Fruit fly (Drosophila melanogaster) whole organism, embryonic: ENCODE data around the gene piwi.

Experiments
- Atf3 ChIP-seq: fragments of 200-800 bp; sonication (Bioruptor generic); optimal IDR thresholded peaks from 3 replicates; lab custom pipeline; 2016; ENCODE audit warnings: missing biosample characterization, missing genetic modification characterization
- Atf6 ChIP-seq: fragments of 200-800 bp; sonication (Bioruptor generic); IDR thresholded peaks from 2 replicates; pipeline ENCODE4 v1.3.6; 2022; ENCODE audit warnings: missing biosample characterization, missing genetic modification characterization
- BEAF-32 ChIP-seq: fragments of 200-800 bp; sonication (Bioruptor generic); optimal IDR thresholded peaks from 3 replicates; lab custom pipeline; 2017; ENCODE audit warnings: missing biosample characterization, missing genetic modification characterization, mild to moderate bottlenecking, moderate library complexity, missing genetic modification reagents
- CG10147 ChIP-seq: fragments of 200-800 bp; sonication (Bioruptor generic); optimal IDR thresholded peaks from 2 replicates; lab custom pipeline; 2019; ENCODE audit warnings: missing biosample characterization, mild to moderate bottlenecking, missing genetic modification characterization, moderate library complexity
- CG10366 ChIP-seq: fragments of 200-800 bp; sonication (Bioruptor generic); IDR thresholded peaks from 2 replicates; pipeline ENCODE4 v1.3.6; 2022; ENCODE audit warnings: missing biosample characterization, missing genetic modification characterization
- CG10565 ChIP-seq: fragments of 200-800 bp; sonication (Bioruptor generic); optimal IDR thresholded peaks from 3 replicates; lab custom pipeline; 2016; ENCODE audit warnings: missing biosample characterization, mild to moderate bottlenecking, missing genetic modification characterization
- CG13123 ChIP-seq: fragments of 200-800 bp; sonication (Bioruptor generic); optimal IDR thresholded peaks from 2 replicates; lab custom pipeline; 2016; ENCODE audit warnings: missing biosample characterization, missing genetic modification characterization
- CG13775 ChIP-seq: fragments of 200-800 bp; sonication (Bioruptor generic); optimal IDR thresholded peaks from 3 replicates; lab custom pipeline; 2017; ENCODE audit warnings: missing biosample characterization, mild to moderate bottlenecking, missing genetic modification characterization
- CG16813 ChIP-seq: fragments of 200-800 bp; sonication (Bioruptor generic); IDR thresholded peaks from 3 replicates; pipeline ENCODE4 v1.3.6; 2022; ENCODE audit warnings: missing biosample characterization, missing genetic modification characterization; ENCODE audit not compliant: partially characterized antibody
- CG2129 ChIP-seq: fragments of 200-800 bp; sonication (Bioruptor generic); IDR thresholded peaks from 2 replicates; pipeline ENCODE4 v1.3.6; 2022; ENCODE audit warnings: missing biosample characterization, missing genetic modification characterization; ENCODE audit not compliant: partially characterized antibody
- CG30431 ChIP-seq: fragments of 200-800 bp; sonication (Bioruptor generic); optimal IDR thresholded peaks from 2 replicates; lab custom pipeline; 2017; ENCODE audit warnings: missing biosample characterization, missing genetic modification characterization
- CG31388 ChIP-seq: fragments of 200-800 bp; sonication (Bioruptor generic); optimal IDR thresholded peaks from 2 replicates; lab custom pipeline; 2016; ENCODE audit warnings: missing biosample characterization, missing genetic modification characterization
- CG3838 ChIP-seq: fragments of 200-800 bp; sonication (Bioruptor generic); optimal IDR thresholded peaks from 3 replicates; lab custom pipeline; 2016; ENCODE audit warnings: missing biosample characterization, missing genetic modification characterization
- CG6254 ChIP-seq: fragments of 200-800 bp; sonication (Bioruptor generic); optimal IDR thresholded peaks from 3 replicates; lab custom pipeline; 2017; ENCODE audit warnings: mild to moderate bottlenecking, missing biosample characterization, missing genetic modification reagents, missing genetic modification characterization
- CG8290 ChIP-seq, 3 experiments: fragments of 200-800 bp; sonication (Bioruptor generic); optimal IDR thresholded peaks; 2 replicates each; lab custom pipeline; 2016 to 2019; ENCODE audit warnings: missing biosample characterization in 3 of 3, missing genetic modification characterization in 3 of 3, mild to moderate bottlenecking in 2 of 3, moderate library complexity in 1 of 3
- CG8765 ChIP-seq: fragments of 200-800 bp; sonication (Bioruptor generic); IDR thresholded peaks from 2 replicates; pipeline ENCODE4 v1.3.6; 2022; ENCODE audit warnings: missing biosample characterization, missing genetic modification characterization
- CoRest ChIP-seq: fragments of 200-800 bp; sonication (Bioruptor generic); optimal IDR thresholded peaks from 3 replicates; lab custom pipeline; 2018; ENCODE audit warnings: missing biosample characterization, mild to moderate bottlenecking, missing genetic modification characterization, moderate library complexity
- Dfd ChIP-seq, 2 experiments: fragments of >200 bp; optimal IDR thresholded peaks; 2 replicates each; lab custom pipeline; 2017; ENCODE audit warnings: missing biosample characterization in 2 of 2, missing genetic modification characterization in 2 of 2
- Doc2 ChIP-seq: fragments of 200-800 bp; sonication (Bioruptor generic); IDR thresholded peaks from 2 replicates; pipeline ENCODE4 v1.3.6; 2022; ENCODE audit warnings: missing biosample characterization, missing genetic modification characterization
- Ets65A ChIP-seq: fragments of 200-800 bp; sonication (Bioruptor generic); peaks from one replicate; lab custom pipeline; 2016; ENCODE audit warnings: missing biosample characterization, missing genetic modification characterization
- Gsc ChIP-seq: fragments of 200-800 bp; sonication (Bioruptor generic); IDR thresholded peaks from 2 replicates; pipeline ENCODE4 v1.3.6; 2022; ENCODE audit warnings: missing biosample characterization, missing genetic modification characterization
- MESR4 ChIP-seq: fragments of 200-800 bp; sonication (Bioruptor generic); optimal IDR thresholded peaks from 2 replicates; lab custom pipeline; 2018; ENCODE audit warnings: missing biosample characterization, mild to moderate bottlenecking, missing genetic modification characterization, moderate library complexity
- Max ChIP-seq: fragments of 200-800 bp; sonication (Bioruptor generic); optimal IDR thresholded peaks from 2 replicates; lab custom pipeline; 2016; ENCODE audit warnings: missing biosample characterization, mild to moderate bottlenecking, missing genetic modification characterization
- NC2α ChIP-seq: fragments of 200-800 bp; sonication (Bioruptor generic); optimal IDR thresholded peaks from 2 replicates; lab custom pipeline; 2016; ENCODE audit warnings: missing biosample characterization, missing genetic modification characterization
- Nf-YC ChIP-seq: fragments of 200-800 bp; optimal IDR thresholded peaks from 3 replicates; lab custom pipeline; 2019; ENCODE audit warnings: missing biosample characterization, mild to moderate bottlenecking, missing genetic modification characterization, moderate library complexity
- PHDP ChIP-seq: fragments of 200-800 bp; sonication (Bioruptor generic); optimal IDR thresholded peaks from 3 replicates; lab custom pipeline; 2018; ENCODE audit warnings: missing biosample characterization, mild to moderate bottlenecking, missing genetic modification characterization, moderate library complexity
- Pdp1 ChIP-seq, 2 experiments: fragments of 200-800 bp; sonication (Bioruptor generic); optimal IDR thresholded peaks; 3 replicates each; lab custom pipeline; 2016; ENCODE audit warnings: missing biosample characterization in 2 of 2, missing genetic modification characterization in 2 of 2, mild to moderate bottlenecking in 1 of 2, moderate library complexity in 1 of 2
- Spps ChIP-seq: fragments of 200-800 bp; sonication (Bioruptor generic); optimal IDR thresholded peaks from 2 replicates; lab custom pipeline; 2018; ENCODE audit warnings: missing biosample characterization, mild to moderate bottlenecking, missing genetic modification characterization
- Vsx1 ChIP-seq: fragments of 200-800 bp; sonication (Bioruptor generic); optimal IDR thresholded peaks from 2 replicates; lab custom pipeline; 2017; ENCODE audit warnings: missing biosample characterization, mild to moderate bottlenecking, missing genetic modification characterization, missing genetic modification reagents
- ab ChIP-seq: fragments of 200-800 bp; sonication (Bioruptor generic); optimal IDR thresholded peaks from 2 replicates; lab custom pipeline; 2016; ENCODE audit warnings: missing biosample characterization, missing genetic modification characterization
- aop ChIP-seq: fragments of 200-800 bp; sonication (Bioruptor generic); IDR thresholded peaks from 2 replicates; pipeline ENCODE4 v1.3.6; 2022; ENCODE audit warnings: missing biosample characterization, missing genetic modification characterization
- bigmax ChIP-seq: fragments of 200-800 bp; sonication (Bioruptor generic); optimal IDR thresholded peaks from 2 replicates; lab custom pipeline; 2018; ENCODE audit warnings: missing biosample characterization, mild to moderate bottlenecking, missing genetic modification characterization
- cas ChIP-seq: fragments of 200-800 bp; sonication (Bioruptor generic); IDR thresholded peaks from 2 replicates; pipeline ENCODE4 v1.3.6; 2022; ENCODE audit warnings: missing biosample characterization, missing genetic modification characterization
- emc ChIP-seq: fragments of 200-800 bp; sonication (Bioruptor generic); optimal IDR thresholded peaks from 2 replicates; lab custom pipeline; 2016; ENCODE audit warnings: missing biosample characterization, missing genetic modification characterization
- ems ChIP-seq: fragments of 200-800 bp; sonication (Bioruptor generic); optimal IDR thresholded peaks from 3 replicates; lab custom pipeline; 2016; ENCODE audit warnings: missing biosample characterization, missing genetic modification characterization
- eve ChIP-seq, 2 experiments: fragments of >200 bp; optimal IDR thresholded peaks; 2 replicates each; lab custom pipeline; 2017; ENCODE audit warnings: missing biosample characterization in 2 of 2, missing genetic modification characterization in 2 of 2
- gce ChIP-seq: fragments of 200-800 bp; sonication (Bioruptor generic); IDR thresholded peaks from 3 replicates; pipeline ENCODE4 v1.3.6; 2022; ENCODE audit warnings: missing biosample characterization, missing genetic modification characterization
- gem ChIP-seq: fragments of 200-800 bp; sonication (Bioruptor generic); optimal IDR thresholded peaks from 2 replicates; lab custom pipeline; 2019; ENCODE audit warnings: missing biosample characterization, mild to moderate bottlenecking, missing genetic modification characterization, moderate library complexity
- gt ChIP-seq: fragments of 200-800 bp; sonication (Bioruptor generic); IDR thresholded peaks from 2 replicates; pipeline ENCODE4 v1.3.6; 2022; ENCODE audit warnings: missing biosample characterization, missing genetic modification characterization
- ham ChIP-seq: fragments of 200-800 bp; sonication (Bioruptor generic); IDR thresholded peaks from 2 replicates; pipeline ENCODE4 v1.3.6; 2022; ENCODE audit warnings: missing biosample characterization, missing genetic modification characterization
- jing ChIP-seq: fragments of 200-800 bp; sonication (Bioruptor generic); optimal IDR thresholded peaks from 2 replicates; lab custom pipeline; 2018; ENCODE audit warnings: missing biosample characterization, mild to moderate bottlenecking, missing genetic modification characterization
- jumu ChIP-seq: fragments of 200-800 bp; sonication (Bioruptor generic); optimal IDR thresholded peaks from 3 replicates; lab custom pipeline; 2016; ENCODE audit warnings: missing biosample characterization, missing genetic modification characterization
- nerfin-1 ChIP-seq: fragments of 200-800 bp; sonication (Bioruptor generic); optimal IDR thresholded peaks from 3 replicates; lab custom pipeline; 2019; ENCODE audit warnings: missing biosample characterization, mild to moderate bottlenecking, missing genetic modification characterization, moderate library complexity
- pnt ChIP-seq: fragments of 200-800 bp; sonication (Bioruptor generic); optimal IDR thresholded peaks from 3 replicates; lab custom pipeline; 2016; ENCODE audit warnings: missing biosample characterization, missing genetic modification characterization
- prd ChIP-seq, 3 experiments: fragments of >200 bp in 2 of 3; fragments of 200-800 bp in 1 of 3; sonication (Bioruptor generic) in 1 of 3; optimal IDR thresholded peaks in 2 of 3; IDR thresholded peaks in 1 of 3; 2 replicates in 2 of 3; 3 replicates in 1 of 3; pipeline versions ENCODE4 v1.3.6 to Lab custom; 2017 to 2022; ENCODE audit warnings: missing biosample characterization in 1 of 3, missing genetic modification characterization in 1 of 3
- rib ChIP-seq: fragments of 200-800 bp; sonication (Bioruptor generic); IDR thresholded peaks from 2 replicates; pipeline ENCODE4 v1.3.6; 2022; ENCODE audit warnings: missing biosample characterization, missing genetic modification characterization
- row ChIP-seq: fragments of 200-800 bp; sonication (Bioruptor generic); IDR thresholded peaks from 3 replicates; pipeline ENCODE4 v1.3.6; 2022; ENCODE audit warnings: missing biosample characterization, missing genetic modification characterization
- sob ChIP-seq: fragments of 200-800 bp; sonication (Bioruptor generic); IDR thresholded peaks from 2 replicates; pipeline ENCODE4 v1.3.6; 2022; ENCODE audit warnings: missing biosample characterization, missing genetic modification characterization
- sug ChIP-seq: fragments of 200-800 bp; optimal IDR thresholded peaks from 2 replicates; lab custom pipeline; 2019; ENCODE audit warnings: missing biosample characterization, mild to moderate bottlenecking, missing genetic modification characterization, moderate library complexity
- tna ChIP-seq: fragments of 200-800 bp; sonication (Bioruptor generic); IDR thresholded peaks from 2 replicates; pipeline ENCODE4 v1.3.6; 2022; ENCODE audit warnings: missing biosample characterization, missing genetic modification characterization; ENCODE audit not compliant: partially characterized antibody
- zfh2 ChIP-seq: fragments of 200-800 bp; sonication (Bioruptor generic); optimal IDR thresholded peaks from 2 replicates; lab custom pipeline; 2016; ENCODE audit warnings: missing biosample characterization, missing genetic modification characterization

The piwi gene

dm6 chr2L:11010999-11011398, 23.8 kb upstream of the piwi start, which contains the start of the genes Art8 and dUTPase (continued):
- peak; percentile 48; the same call in 1 of the 2 replicates for TF ChIP-seq tna (GFP tag; lab: Robert Waterston, UW)
- no peak for TF ChIP-seq CG10147 (GFP tag; lab: Kevin White, UChicago)
- peak; percentile 78 for TF ChIP-seq Atf6 (GFP tag; lab: Robert Waterston, UW)
- no peak for TF ChIP-seq CG10565 (GFP tag; lab: Kevin White, UChicago)
- peak; percentile 78 for TF ChIP-seq CG13123
- no peak for TF ChIP-seq prd (optimal IDR thresholded peaks at IDR 0.05; lab: Kevin White, UChicago)
- peak; percentile 76 for TF ChIP-seq prd (GFP tag; IDR thresholded peaks at IDR 0.05; lab: Robert Waterston, UW)
- no peak for TF ChIP-seq pnt (GFP tag; lab: Kevin White, UChicago)
- TF ChIP-seq CG16813 (GFP tag; lab: Robert Waterston, UW) = peak; percentile 85
- TF ChIP-seq CG3838 (GFP tag; lab: Kevin White, UChicago) = no peak
- no peak for TF ChIP-seq Doc2 (GFP tag; lab: Robert Waterston, UW)
- TF ChIP-seq gem (tag; lab: Kevin White, UChicago) = peak; percentile 86
- TF ChIP-seq Dfd (GFP tag; optimal IDR thresholded peaks at IDR 0.05; lab: Kevin White, UChicago) = no peak
- peak; percentile 24 for TF ChIP-seq CG8765 (GFP tag; lab: Robert Waterston, UW)
- no peak for TF ChIP-seq ems (GFP tag; lab: Kevin White, UChicago)
- peak; percentile 25 for TF ChIP-seq CG30431 (GFP tag; lab: Kevin White, UChicago)
- peak; percentile 93 for TF ChIP-seq Max (GFP tag; lab: Kevin White, UChicago)
- TF ChIP-seq CG10366 (GFP tag; lab: Robert Waterston, UW) = peak; percentile 42
- TF ChIP-seq jing = no peak
- no peak for TF ChIP-seq rib (GFP tag; lab: Robert Waterston, UW)
- TF ChIP-seq PHDP (tag; lab: Kevin White, UChicago) = peak; percentile 78
- TF ChIP-seq CG6254 (GFP tag; lab: Kevin White, UChicago) = no peak
- peak; percentile 89 for TF ChIP-seq CG2129
- no peak for TF ChIP-seq eve (GFP tag; optimal IDR thresholded peaks at IDR 0.05; lab: Kevin White, UChicago)
- TF ChIP-seq CoRest (tag; lab: Kevin White, UChicago) = peak; percentile 82
- no peak for TF ChIP-seq CG31388 (GFP tag; lab: Kevin White, UChicago)
- TF ChIP-seq jumu (GFP tag; lab: Kevin White, UChicago) = no peak
- TF ChIP-seq emc = no peak
- TF ChIP-seq gt = no peak
- peak; percentile 70 for TF ChIP-seq sug (tag; lab: Kevin White, UChicago)
- TF ChIP-seq Atf3 (GFP tag; lab: Kevin White, UChicago) = no peak
- no peak for TF ChIP-seq Vsx1
- peak; percentile 84 for TF ChIP-seq row (GFP tag; lab: Robert Waterston, UW)
- peak; percentile 56 for TF ChIP-seq nerfin-1 (tag; lab: Kevin White, UChicago)
- TF ChIP-seq ab (GFP tag; lab: Kevin White, UChicago) = no peak
- peak; percentile 21 to 61 for TF ChIP-seq Pdp1 (GFP tag; optimal IDR thresholded peaks at IDR 0.05; lab: Kevin White, UChicago)
- TF ChIP-seq NC2α (GFP tag; lab: Kevin White, UChicago) = peak; percentile 8
- TF ChIP-seq cas (GFP tag; lab: Robert Waterston, UW) = peak; percentile 58; the same call in 1 of the 2 replicates
- peak; percentile 88 for TF ChIP-seq sob (GFP tag; lab: Robert Waterston, UW)
- no peak for TF ChIP-seq ham
- no peak for TF ChIP-seq bigmax (GFP tag; lab: Kevin White, UChicago)
- peak; percentile 26 for TF ChIP-seq MESR4
- peak; percentile 91 for TF ChIP-seq Nf-YC
- TF ChIP-seq CG13775 (GFP tag; lab: Kevin White, UChicago) = peak; percentile 79
- TF ChIP-seq gce (GFP tag; lab: Robert Waterston, UW) = no peak
- peak; percentile 48 for TF ChIP-seq Spps (tag; lab: Kevin White, UChicago)
- peak; percentile 53 for TF ChIP-seq zfh2 (GFP tag; lab: Kevin White, UChicago)
- no peak for TF ChIP-seq aop (GFP tag; lab: Robert Waterston, UW)
- no peak for TF ChIP-seq Gsc (GFP tag; lab: Robert Waterston, UW)
- peak; percentile 92 for TF ChIP-seq BEAF-32 (GFP tag; lab: Kevin White, UChicago)
- peak; percentile 94 for TF ChIP-seq Ets65A (GFP tag; lab: Kevin White, UChicago)
- TF ChIP-seq CG8290 (GFP tag; optimal IDR thresholded peaks at IDR 0.05; lab: Kevin White, UChicago) = peak; percentile 70
- no peak for TF ChIP-seq CG8290 (tag; optimal IDR thresholded peaks at IDR 0.05; lab: Kevin White, UChicago)
